Worm (Caenorhabditis elegans) whole organism, young adult: ENCODE results near the gene inpp-1.

Source experiments
- F52B5.7 ChIP-seq: sonication (generic microtip); optimal IDR thresholded peaks from 2 replicates; lab custom pipeline; 2016; ENCODE audit warnings: mild to moderate bottlenecking, missing genetic modification characterization, missing compliant biosample characterization
- unc-130 ChIP-seq: sonication (generic microtip); optimal IDR thresholded peaks from 2 replicates; lab custom pipeline; 2016; ENCODE audit warnings: missing genetic modification reagents, missing genetic modification characterization, missing compliant biosample characterization
- ztf-22 ChIP-seq: fragments of 200-800 bp; sonication (Bioruptor generic); optimal IDR thresholded peaks from 2 replicates; lab custom pipeline; 2018; ENCODE audit warnings: mild to moderate bottlenecking, missing genetic modification characterization, moderate library complexity, missing compliant biosample characterization

DNA sequence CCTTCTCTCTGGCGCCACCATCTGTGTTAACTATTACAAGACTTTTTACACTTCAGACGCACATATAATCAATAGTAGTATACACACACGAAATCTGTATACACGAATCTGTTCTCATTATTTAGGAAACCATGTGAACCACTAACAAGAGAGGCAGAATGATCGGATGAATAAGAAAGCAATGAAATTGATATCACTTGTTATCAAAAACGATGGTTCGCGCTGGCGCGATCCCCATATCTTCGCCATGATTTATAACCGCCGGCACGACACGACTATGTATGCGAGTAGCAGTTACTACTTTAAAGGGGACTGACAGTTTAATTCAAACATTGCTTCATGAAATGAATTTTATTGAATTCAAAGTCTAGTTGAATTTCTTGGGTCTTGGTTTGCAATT, 7.6 kb upstream of the inpp-1 start:
- TF ChIP-seq F52B5.7 (tag; lab: Kevin White, UChicago) (no peak), unc-130 (GFP tag; lab: Kevin White, UChicago) (no peak), ztf-22 (GFP tag; lab: Kevin White, UChicago) (no peak)
